Worm (Caenorhabditis elegans) whole organism, young adult: ENCODE results near the gene K03H6.4.

Source experiments
- B0019.2 ChIP-seq: fragments of 200-800 bp; sonication (Bioruptor generic); conservative IDR thresholded peaks from 2 replicates; pipeline ENCODE4 v1.3.6; 2022; ENCODE audit warnings: missing genetic modification reagents, missing genetic modification characterization, missing compliant biosample characterization
- B0336.3 ChIP-seq: fragments of 200-800 bp; sonication (Bioruptor generic); IDR thresholded peaks from 2 replicates; pipeline ENCODE4 v1.3.6; 2022; ENCODE audit warnings: missing genetic modification characterization, missing compliant biosample characterization
- C06A6.2 ChIP-seq: fragments of 200-800 bp; sonication (Bioruptor generic); conservative IDR thresholded peaks from 2 replicates; pipeline ENCODE4 v1.3.6; 2022; ENCODE audit warnings: missing genetic modification characterization, missing compliant biosample characterization
- F10E7.11 ChIP-seq: sonication (generic microtip); optimal IDR thresholded peaks from 2 replicates; lab custom pipeline; 2017; ENCODE audit warnings: mild to moderate bottlenecking, missing genetic modification characterization, moderate library complexity, missing compliant biosample characterization
- F23B12.7 ChIP-seq: sonication (generic microtip); optimal IDR thresholded peaks from 2 replicates; lab custom pipeline; 2017; ENCODE audit warnings: missing genetic modification characterization, mild to moderate bottlenecking, missing compliant biosample characterization, antibody characterized with exemption, moderate library complexity; ENCODE audit not compliant: insufficient read depth
- F33H1.4 ChIP-seq: fragments of 200-800 bp; sonication (Bioruptor generic); IDR thresholded peaks from 2 replicates; pipeline ENCODE4 v1.3.6; 2022; ENCODE audit warnings: missing genetic modification reagents, missing genetic modification characterization, missing compliant biosample characterization
- F52B5.7 ChIP-seq: sonication (generic microtip); optimal IDR thresholded peaks from 2 replicates; lab custom pipeline; 2016; ENCODE audit warnings: mild to moderate bottlenecking, missing genetic modification characterization, missing compliant biosample characterization
- F57A8.1 ChIP-seq: fragments of 200-800 bp; sonication (Bioruptor generic); optimal IDR thresholded peaks from 2 replicates; lab custom pipeline; 2018; ENCODE audit warnings: mild to moderate bottlenecking, missing genetic modification characterization, moderate library complexity, missing compliant biosample characterization
- F57C9.4 ChIP-seq: sonication (generic microtip); optimal IDR thresholded peaks from 2 replicates; lab custom pipeline; 2017; ENCODE audit warnings: mild to moderate bottlenecking, missing genetic modification characterization, missing compliant biosample characterization
- T07F8.4 ChIP-seq: sonication (generic microtip); optimal IDR thresholded peaks from 2 replicates; lab custom pipeline; 2016; ENCODE audit warnings: mild to moderate bottlenecking, missing genetic modification characterization, moderate library complexity, missing compliant biosample characterization
- Y53F4B.3 ChIP-seq: fragments of 200-800 bp; sonication (Bioruptor generic); IDR thresholded peaks from 2 replicates; pipeline ENCODE4 v1.3.6; 2022; ENCODE audit warnings: missing genetic modification reagents, missing genetic modification characterization, missing compliant biosample characterization
- Y53G8AR.9 ChIP-seq: fragments of 200-800 bp; sonication (Bioruptor generic); conservative IDR thresholded peaks from 2 replicates; pipeline ENCODE4 v1.3.6; 2022; ENCODE audit warnings: missing genetic modification reagents, missing genetic modification characterization, missing compliant biosample characterization
- Y56A3A.18 ChIP-seq: fragments of 200-800 bp; sonication (Bioruptor generic); IDR thresholded peaks from 2 replicates; pipeline ENCODE4 v1.3.6; 2022; ENCODE audit warnings: missing genetic modification reagents, missing genetic modification characterization, missing compliant biosample characterization
- Y67H2A.10 ChIP-seq: fragments of 200-800 bp; sonication (Bioruptor generic); conservative IDR thresholded peaks from 2 replicates; pipeline ENCODE4 v1.3.6; 2022; ENCODE audit warnings: missing genetic modification reagents, missing genetic modification characterization, missing compliant biosample characterization
- Y95B8A.8 ChIP-seq: fragments of 200-800 bp; sonication (Bioruptor generic); IDR thresholded peaks from 2 replicates; pipeline ENCODE4 v1.3.6; 2022; ENCODE audit warnings: missing genetic modification reagents, missing genetic modification characterization, missing compliant biosample characterization
- aptf-2 ChIP-seq: fragments of 200-800 bp; sonication (Bioruptor generic); conservative IDR thresholded peaks from 2 replicates; pipeline ENCODE4 v1.3.6; 2022; ENCODE audit warnings: missing genetic modification reagents, missing genetic modification characterization, missing compliant biosample characterization
- atf-7 ChIP-seq: sonication (generic microtip); optimal IDR thresholded peaks from 2 replicates; lab custom pipeline; 2017; ENCODE audit warnings: mild to moderate bottlenecking, missing genetic modification characterization, missing compliant biosample characterization
- athp-1 ChIP-seq: sonication (generic microtip); optimal IDR thresholded peaks from 2 replicates; lab custom pipeline; 2017; ENCODE audit warnings: mild to moderate bottlenecking, missing genetic modification characterization, missing compliant biosample characterization
- attf-5 ChIP-seq: fragments of 200-800 bp; sonication (Bioruptor generic); optimal IDR thresholded peaks from 2 replicates; lab custom pipeline; 2018; ENCODE audit warnings: mild to moderate bottlenecking, missing genetic modification characterization, missing compliant biosample characterization
- attf-6 ChIP-seq: fragments of 200-800 bp; sonication (Bioruptor generic); IDR thresholded peaks from 2 replicates; pipeline ENCODE4 v1.3.6; 2022; ENCODE audit warnings: missing genetic modification reagents, missing genetic modification characterization, missing compliant biosample characterization
- ccch-3 ChIP-seq: fragments of 200-800 bp; sonication (Bioruptor generic); optimal IDR thresholded peaks from 2 replicates; lab custom pipeline; 2018; ENCODE audit warnings: mild to moderate bottlenecking, missing genetic modification characterization, missing compliant biosample characterization
- ceh-40 ChIP-seq: fragments of 200-800 bp; sonication (Bioruptor generic); IDR thresholded peaks from 2 replicates; pipeline ENCODE4 v1.3.6; 2022; ENCODE audit warnings: missing genetic modification characterization, missing compliant biosample characterization
- ceh-58 ChIP-seq: fragments of 200-800 bp; sonication (Bioruptor generic); IDR thresholded peaks from 2 replicates; pipeline ENCODE4 v1.3.6; 2022; ENCODE audit warnings: missing genetic modification characterization, missing compliant biosample characterization
- ceh-79 ChIP-seq: sonication (generic microtip); optimal IDR thresholded peaks from 2 replicates; lab custom pipeline; 2017; ENCODE audit warnings: mild to moderate bottlenecking, missing genetic modification characterization, missing compliant biosample characterization
- dpff-1 ChIP-seq: sonication (generic microtip); optimal IDR thresholded peaks from 2 replicates; lab custom pipeline; 2017; ENCODE audit warnings: mild to moderate bottlenecking, missing genetic modification characterization, missing compliant biosample characterization
- efl-1 ChIP-seq: fragments of 150-350 bp; optimal IDR thresholded peaks from 2 replicates; lab custom pipeline; 2014; ENCODE audit warnings: missing biosample characterization, missing genetic modification reagents, missing genetic modification characterization
- egl-18 ChIP-seq: fragments of 200-800 bp; sonication (Bioruptor generic); IDR thresholded peaks from 2 replicates; pipeline ENCODE4 v1.3.6; 2022; ENCODE audit warnings: missing genetic modification reagents, missing genetic modification characterization, missing compliant biosample characterization
- egl-44 ChIP-seq: fragments of 200-800 bp; sonication (Bioruptor generic); IDR thresholded peaks from 2 replicates; pipeline ENCODE4 v1.3.6; 2022; ENCODE audit warnings: missing genetic modification reagents, missing genetic modification characterization, missing compliant biosample characterization
- fkh-3 ChIP-seq: sonication (generic microtip); optimal IDR thresholded peaks from 2 replicates; lab custom pipeline; 2016; ENCODE audit warnings: mild to moderate bottlenecking, missing genetic modification characterization, missing compliant biosample characterization
- hrde-1 ChIP-seq: sonication (generic microtip); optimal IDR thresholded peaks from 2 replicates; lab custom pipeline; 2016; ENCODE audit warnings: missing genetic modification characterization, mild to moderate bottlenecking, missing compliant biosample characterization, moderate library complexity, missing genotype, missing genetic modification reagents, borderline replicate concordance
- hsf-1 ChIP-seq: fragments of 200-800 bp; sonication (Bioruptor generic); IDR thresholded peaks from 2 replicates; pipeline ENCODE4 v1.3.6; 2022; ENCODE audit warnings: missing genetic modification reagents, missing genetic modification characterization, missing compliant biosample characterization
- lin-40 ChIP-seq: sonication (generic microtip); optimal IDR thresholded peaks from 2 replicates; lab custom pipeline; 2016; ENCODE audit warnings: missing genetic modification characterization, mild to moderate bottlenecking, missing compliant biosample characterization, missing genotype, missing genetic modification reagents
- lin-54 ChIP-seq: fragments of 200-800 bp; sonication (Bioruptor generic); optimal IDR thresholded peaks from 2 replicates; lab custom pipeline; 2018; ENCODE audit warnings: mild to moderate bottlenecking, missing genetic modification characterization, missing compliant biosample characterization
- lsy-27 ChIP-seq: sonication (generic microtip); optimal IDR thresholded peaks from 2 replicates; lab custom pipeline; 2017; ENCODE audit warnings: missing genetic modification characterization, mild to moderate bottlenecking, missing compliant biosample characterization, antibody characterized with exemption, missing genotype, borderline replicate concordance; ENCODE audit not compliant: insufficient read depth
- madf-10 ChIP-seq: sonication (generic microtip); optimal IDR thresholded peaks from 2 replicates; lab custom pipeline; 2016; ENCODE audit warnings: mild to moderate bottlenecking, missing genetic modification characterization, missing compliant biosample characterization
- mcd-1 ChIP-seq: fragments of 200-800 bp; sonication (Bioruptor generic); IDR thresholded peaks from 2 replicates; pipeline ENCODE4 v1.3.6; 2022; ENCODE audit warnings: missing genetic modification reagents, missing genetic modification characterization, missing compliant biosample characterization
- mel-28 ChIP-seq: sonication (generic microtip); optimal IDR thresholded peaks from 2 replicates; lab custom pipeline; 2016; ENCODE audit warnings: borderline replicate concordance, mild to moderate bottlenecking, missing genetic modification characterization, missing compliant biosample characterization
- nfya-2 ChIP-seq: fragments of 200-800 bp; sonication (Bioruptor generic); IDR thresholded peaks from 2 replicates; pipeline ENCODE4 v1.3.6; 2022; ENCODE audit warnings: missing genetic modification reagents, missing genetic modification characterization, missing compliant biosample characterization
- nhr-80 ChIP-seq: sonication (generic microtip); optimal IDR thresholded peaks from 2 replicates; lab custom pipeline; 2016; ENCODE audit warnings: missing genetic modification characterization, missing compliant biosample characterization
- pha-4 ChIP-seq: fragments of 150-350 bp; sonication (generic microtip); optimal IDR thresholded peaks from 2 replicates; lab custom pipeline; 2014; ENCODE audit warnings: missing biosample characterization, missing genetic modification reagents, missing genetic modification characterization
- rcor-1 ChIP-seq: fragments of 200-800 bp; sonication (Bioruptor generic); IDR thresholded peaks from 2 replicates; pipeline ENCODE4 v1.3.6; 2022; ENCODE audit warnings: missing genetic modification reagents, missing genetic modification characterization, missing compliant biosample characterization
- snpc-1.3 ChIP-seq: sonication (generic microtip); optimal IDR thresholded peaks from 2 replicates; lab custom pipeline; 2017; ENCODE audit warnings: missing genetic modification characterization, mild to moderate bottlenecking, missing compliant biosample characterization, antibody characterized with exemption, moderate library complexity, missing genotype, missing genetic modification reagents; ENCODE audit not compliant: insufficient read depth
- somi-1 ChIP-seq: fragments of 200-800 bp; sonication (Bioruptor generic); optimal IDR thresholded peaks from 2 replicates; lab custom pipeline; 2018; ENCODE audit warnings: mild to moderate bottlenecking, missing genetic modification characterization, missing compliant biosample characterization
- sptf-2 ChIP-seq: fragments of 200-800 bp; sonication (Bioruptor generic); optimal IDR thresholded peaks from 2 replicates; lab custom pipeline; 2018; ENCODE audit warnings: mild to moderate bottlenecking, missing genetic modification characterization, missing compliant biosample characterization
- tbx-9 ChIP-seq: sonication (generic microtip); optimal IDR thresholded peaks from 2 replicates; lab custom pipeline; 2016; ENCODE audit warnings: borderline replicate concordance, missing genetic modification characterization, inconsistent platforms, missing compliant biosample characterization
- zfh-2 ChIP-seq: fragments of 200-800 bp; sonication (Bioruptor generic); conservative IDR thresholded peaks from 2 replicates; pipeline ENCODE4 v1.3.6; 2022; ENCODE audit warnings: missing genetic modification reagents, missing genetic modification characterization, missing compliant biosample characterization
- ztf-25 ChIP-seq: fragments of 200-800 bp; sonication (Bioruptor generic); IDR thresholded peaks from 2 replicates; pipeline ENCODE4 v1.3.6; 2022; ENCODE audit warnings: missing genetic modification reagents, missing genetic modification characterization, missing compliant biosample characterization
- ztf-3 ChIP-seq: fragments of 200-800 bp; sonication (Bioruptor generic); optimal IDR thresholded peaks from 2 replicates; lab custom pipeline; 2018; ENCODE audit warnings: mild to moderate bottlenecking, missing genetic modification characterization, missing compliant biosample characterization

K03H6.4 gene

ce11 chrIV:1496017-1496678, 25.0 kb downstream of the K03H6.4 start, which contains the start of gene npp-20 (continued):
- TF ChIP-seq F10E7.11 (tag; lab: Kevin White, UChicago): no peak
- TF ChIP-seq ceh-58 (GFP tag; lab: Robert Waterston, UW): no peak
- no peak for TF ChIP-seq Y53F4B.3 (GFP tag; lab: Robert Waterston, UW)
- TF ChIP-seq madf-10 (tag; lab: Kevin White, UChicago): no peak
- TF ChIP-seq attf-6: no peak
- TF ChIP-seq hrde-1 (tag; lab: Kevin White, UChicago): no peak
- no peak for TF ChIP-seq C06A6.2 (GFP tag; lab: Robert Waterston, UW)
- no peak for TF ChIP-seq B0019.2 (GFP tag; lab: Robert Waterston, UW)
- peak; percentile 76 for TF ChIP-seq mcd-1 (GFP tag; lab: Robert Waterston, UW)
- peak; percentile 26 for TF ChIP-seq nhr-80 (tag; lab: Kevin White, UChicago)
- no peak for TF ChIP-seq Y67H2A.10
- TF ChIP-seq lin-40: peak; percentile 79
- no peak for TF ChIP-seq atf-7
- TF ChIP-seq F57A8.1 (GFP tag; lab: Kevin White, UChicago): no peak
- no peak for TF ChIP-seq aptf-2 (GFP tag; lab: Robert Waterston, UW)
- no peak for TF ChIP-seq athp-1 (tag; lab: Kevin White, UChicago)
- TF ChIP-seq lsy-27 (tag; lab: Kevin White, UChicago): no peak
- no peak for TF ChIP-seq ztf-3 (GFP tag; lab: Kevin White, UChicago)
- no peak for TF ChIP-seq ztf-25 (GFP tag; lab: Robert Waterston, UW)
- no peak for TF ChIP-seq ceh-40 (GFP tag; lab: Robert Waterston, UW)
- no peak for TF ChIP-seq snpc-1.3 (tag; lab: Kevin White, UChicago)
- TF ChIP-seq nfya-2 (GFP tag; lab: Robert Waterston, UW): no peak
- TF ChIP-seq hsf-1 (GFP tag; lab: Robert Waterston, UW): no peak
- no peak for TF ChIP-seq somi-1
- peak; percentile 54 for TF ChIP-seq F33H1.4 (GFP tag; lab: Robert Waterston, UW)
- TF ChIP-seq egl-18 (GFP tag; lab: Robert Waterston, UW): no peak
- TF ChIP-seq dpff-1 (tag; lab: Kevin White, UChicago): no peak
- TF ChIP-seq rcor-1 (GFP tag; lab: Robert Waterston, UW): peak; percentile 50; the same call in 1 of the 2 replicates
- no peak for TF ChIP-seq zfh-2
- no peak for TF ChIP-seq pha-4 (tag; lab: Kevin White, UChicago)
- no peak for TF ChIP-seq sptf-2 (GFP tag; lab: Kevin White, UChicago)
- peak; percentile 42 for TF ChIP-seq Y53G8AR.9 (GFP tag; lab: Robert Waterston, UW)
- no peak for TF ChIP-seq egl-44 (GFP tag; lab: Robert Waterston, UW)
- no peak for TF ChIP-seq T07F8.4 (tag; lab: Kevin White, UChicago)
- TF ChIP-seq F57C9.4 (tag; lab: Kevin White, UChicago): no peak
- TF ChIP-seq ccch-3 (GFP tag; lab: Kevin White, UChicago): no peak
- no peak for TF ChIP-seq mel-28 (tag; lab: Kevin White, UChicago)
- no peak for TF ChIP-seq tbx-9 (tag; lab: Kevin White, UChicago)
- no peak for TF ChIP-seq F23B12.7 (tag; lab: Kevin White, UChicago)
- TF ChIP-seq efl-1 (GFP tag; lab: Kevin White, UChicago): no peak
- TF ChIP-seq attf-5 (GFP tag; lab: Kevin White, UChicago): peak; percentile 0
- TF ChIP-seq Y56A3A.18 (GFP tag; lab: Robert Waterston, UW): no peak
- peak; percentile 47 for TF ChIP-seq lin-54
- TF ChIP-seq B0336.3 (GFP tag; lab: Robert Waterston, UW): peak; percentile 49
- TF ChIP-seq ceh-79 (tag; lab: Kevin White, UChicago): no peak
- TF ChIP-seq F52B5.7 (tag; lab: Kevin White, UChicago): no peak
- TF ChIP-seq fkh-3 (tag; lab: Kevin White, UChicago): no peak
- no peak for TF ChIP-seq Y95B8A.8 (GFP tag; lab: Robert Waterston, UW)
